Fruit fly (Drosophila melanogaster): Measurements from ENCODE around the gene CG8813.

CG8813 gene

DNA sequence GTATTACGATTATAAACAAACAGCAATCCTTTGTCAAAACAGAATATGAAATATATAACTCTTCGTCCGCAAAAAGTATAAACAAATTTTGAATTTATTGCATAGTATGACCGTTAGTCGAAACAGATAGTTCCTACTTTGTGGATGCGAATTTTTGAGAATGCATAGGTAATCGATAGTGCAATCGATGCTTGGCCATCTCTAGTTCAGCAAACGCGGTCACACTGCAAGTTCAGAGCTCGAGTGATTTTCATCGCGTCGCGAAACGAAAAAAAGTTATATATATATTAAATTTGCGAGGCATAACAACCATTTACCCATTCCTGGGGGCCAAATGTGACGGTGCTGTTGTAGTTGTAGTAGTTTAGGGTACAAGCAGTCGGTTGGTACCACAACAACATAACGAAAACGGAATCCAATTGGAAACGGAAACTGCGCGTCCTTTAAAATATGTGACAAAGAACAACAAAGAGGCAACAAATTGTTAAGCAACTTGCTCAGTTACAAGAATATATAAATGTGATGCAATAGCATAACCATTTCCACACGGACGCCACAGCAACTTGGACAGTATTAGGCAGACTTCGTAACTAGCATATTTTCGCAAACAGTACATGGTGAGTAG is 12.4 kb upstream of the CG8813 start, which contains the start of gene CG2991 (continued):
- peak; percentile 70; the same call in 1 of the 3 replicates for TF ChIP-seq zen2 (GFP tag; IDR thresholded peaks at IDR 0.05; ENCODE audit: partially characterized antibody)
- no peak for TF ChIP-seq Fer2 (tag; optimal IDR thresholded peaks at IDR 0.05)
- peak; percentile 36 for TF ChIP-seq Abd-B (GFP tag; optimal IDR thresholded peaks at IDR 0.05)
- TF ChIP-seq ERR (GFP tag; optimal IDR thresholded peaks at IDR 0.05): peak; percentile 51
- peak; percentile 36; the same call in 1 of the 3 replicates for TF ChIP-seq CG34422 (GFP tag; IDR thresholded peaks at IDR 0.05)
- peak; percentile 13 for TF ChIP-seq dmrt11E (tag; optimal IDR thresholded peaks at IDR 0.05)
- TF ChIP-seq lab (GFP tag; optimal IDR thresholded peaks at IDR 0.05): peak; percentile 36
- peak; percentile 61 for TF ChIP-seq CG12299 (tag; optimal IDR thresholded peaks at IDR 0.05)
- peak; percentile 2 for TF ChIP-seq mirr (GFP tag; optimal IDR thresholded peaks at IDR 0.05)
- TF ChIP-seq CG16813 (GFP tag; IDR thresholded peaks at IDR 0.05; ENCODE audit: partially characterized antibody): peak; percentile 78
- TF ChIP-seq Bgb (GFP tag; IDR thresholded peaks at IDR 0.05; ENCODE audit: partially characterized antibody): peak; percentile 91
- TF ChIP-seq CG1647 (GFP tag; optimal IDR thresholded peaks at IDR 0.05): peak; percentile 14
- TF ChIP-seq z (GFP tag; IDR thresholded peaks at IDR 0.05): 0 out of 3 replicates have a peak, but pooled peaks have one; percentile 29
- TF ChIP-seq sd (tag; optimal IDR thresholded peaks at IDR 0.05): peak; percentile 82
- TF ChIP-seq stwl (tag; optimal IDR thresholded peaks at IDR 0.05): peak; percentile 84
- peak; percentile 43 for TF ChIP-seq Lhr (GFP tag; optimal IDR thresholded peaks at IDR 0.05)
- TF ChIP-seq nerfin-2 (GFP tag; IDR thresholded peaks at IDR 0.05; ENCODE audit: partially characterized antibody): 0 out of 2 replicates have a peak, but pooled peaks have one; percentile 33
- peak; percentile 24 for TF ChIP-seq gcm2 (GFP tag; optimal IDR thresholded peaks at IDR 0.05)
- no peak for TF ChIP-seq CG16863 (GFP tag; optimal IDR thresholded peaks at IDR 0.05)
- TF ChIP-seq CG17912 (GFP tag; optimal IDR thresholded peaks at IDR 0.05): no peak
- no peak for TF ChIP-seq Mes4 (GFP tag; optimal IDR thresholded peaks at IDR 0.05)
- peak; percentile 44 for TF ChIP-seq CG12769 (tag; optimal IDR thresholded peaks at IDR 0.05)
- TF ChIP-seq unpg (GFP tag; optimal IDR thresholded peaks at IDR 0.05): peak; percentile 43
- TF ChIP-seq Jarid2 (GFP tag; optimal IDR thresholded peaks at IDR 0.05): peak; percentile 52
- peak; percentile 50 for TF ChIP-seq CG3847 (GFP tag; IDR thresholded peaks at IDR 0.05)
- TF ChIP-seq CG13894 (tag; optimal IDR thresholded peaks at IDR 0.05): peak; percentile 73
- peak; percentile 5 for TF ChIP-seq Fer3 (tag; optimal IDR thresholded peaks at IDR 0.05)
- peak; percentile 36 for TF ChIP-seq CG10147 (GFP tag; optimal IDR thresholded peaks at IDR 0.05)
- peak in 1 of 2 experiments; percentile 28 for TF ChIP-seq Eip74EF (GFP tag; optimal IDR thresholded peaks at IDR 0.05)
- peak; percentile 78 for TF ChIP-seq trem (tag; optimal IDR thresholded peaks at IDR 0.05)
- peak; percentile 68 for TF ChIP-seq CG33213 (GFP tag; optimal IDR thresholded peaks at IDR 0.05)
- TF ChIP-seq CG15514 (GFP tag; optimal IDR thresholded peaks at IDR 0.05): peak; percentile 78
- TF ChIP-seq CG2120 (GFP tag; optimal IDR thresholded peaks at IDR 0.05): peak; percentile 41
- peak; percentile 20 for TF ChIP-seq CG34376 (GFP tag; optimal IDR thresholded peaks at IDR 0.05)
- TF ChIP-seq CG1832 (GFP tag; optimal IDR thresholded peaks at IDR 0.05): no peak
- no peak for TF ChIP-seq kah (GFP tag; optimal IDR thresholded peaks at IDR 0.05)
- peak; percentile 63 for TF ChIP-seq Mad (GFP tag; optimal IDR thresholded peaks at IDR 0.05)
- TF ChIP-seq CG3995 (GFP tag; optimal IDR thresholded peaks at IDR 0.05): peak; percentile 58
- peak; percentile 4 for TF ChIP-seq PHDP (tag; optimal IDR thresholded peaks at IDR 0.05)
- TF ChIP-seq CG4282 (GFP tag; optimal IDR thresholded peaks at IDR 0.05): no peak
- no peak for TF ChIP-seq CG7556 (GFP tag; optimal IDR thresholded peaks at IDR 0.05)
- TF ChIP-seq Opbp (GFP tag; IDR thresholded peaks at IDR 0.05; ENCODE audit: partially characterized antibody): peak; percentile 94
- peak; percentile 16 for TF ChIP-seq CoRest (tag; optimal IDR thresholded peaks at IDR 0.05)
- TF ChIP-seq CG14860 (GFP tag; IDR thresholded peaks at IDR 0.05; ENCODE audit: partially characterized antibody): peak; percentile 64; the same call in 2 of the 3 replicates
- TF ChIP-seq Doc2 (GFP tag; IDR thresholded peaks at IDR 0.05): no peak
- TF ChIP-seq CG10979 (tag; optimal IDR thresholded peaks at IDR 0.05): peak; percentile 11
- peak; percentile 81 for TF ChIP-seq hbn (GFP tag; IDR thresholded peaks at IDR 0.05; ENCODE audit: partially characterized antibody)
